Worm (Caenorhabditis elegans): Measurements from ENCODE around the gene C16C8.8.

DNA sequence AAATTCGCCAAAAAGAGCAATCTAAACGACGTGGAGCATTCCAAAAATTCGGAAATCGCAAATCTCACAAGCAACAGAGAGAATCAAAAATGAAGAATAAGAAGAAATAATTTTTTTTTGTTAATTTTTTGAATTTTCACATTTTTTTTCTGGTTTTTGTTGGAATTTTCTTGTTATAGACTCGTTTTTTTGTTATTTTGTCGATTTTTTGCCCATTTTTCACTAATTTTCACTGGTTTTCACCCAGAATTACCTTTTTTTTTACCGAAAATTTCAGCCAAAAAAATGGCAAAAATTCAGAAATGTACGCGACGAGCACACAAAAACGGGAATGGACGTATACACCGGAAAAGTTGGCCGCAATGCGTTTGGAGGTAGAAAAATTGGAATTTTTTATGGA lies 43.2 kb upstream of the C16C8.8 start, which contains the start of gene cyh-1:
- TF ChIP-seq xnd-1 (tag; optimal IDR thresholded peaks at IDR 0.05) (no peak), unc-62 (GFP tag; optimal IDR thresholded peaks at IDR 0.05) (no peak), hmg-1.2 (GFP tag; IDR thresholded peaks at IDR 0.05) (no peak), hsf-1 (GFP tag; IDR thresholded peaks at IDR 0.05) (no peak), madf-10 (tag; optimal IDR thresholded peaks at IDR 0.05) (no peak), F57C9.4 (tag; optimal IDR thresholded peaks at IDR 0.05) (no peak), pbrm-1 (GFP tag; IDR thresholded peaks at IDR 0.05) (no peak), madf-6 (GFP tag; IDR thresholded peaks at IDR 0.05) (no peak), ceh-27 (GFP tag; optimal IDR thresholded peaks at IDR 0.05) (no peak), Y95B8A.8 (GFP tag; IDR thresholded peaks at IDR 0.05) (no peak)
